Fruit fly (Drosophila melanogaster): Measurements from ENCODE around the gene Taf6.

The Taf6 gene

dm6 chr3L:19560695-19561246 is 38.1 kb upstream of the Taf6 start (continued):
- TF ChIP-seq CG3919 (GFP tag; optimal IDR thresholded peaks at IDR 0.05) (peak; percentile 99), ss (GFP tag; optimal IDR thresholded peaks at IDR 0.05) (peak; percentile 99), Hr39 (GFP tag; optimal IDR thresholded peaks at IDR 0.05) (peak; percentile 98), Sox15 (GFP tag; optimal IDR thresholded peaks at IDR 0.05) (peak; percentile 94), CG32006 (GFP tag; optimal IDR thresholded peaks at IDR 0.05) (peak; percentile 98), fd59A (GFP tag; optimal IDR thresholded peaks at IDR 0.05) (peak; percentile 99), CG8632 (GFP tag; optimal IDR thresholded peaks at IDR 0.05) (peak; percentile 98), Eip78C (GFP tag) (peak; percentile 100), fd85E (GFP tag; optimal IDR thresholded peaks at IDR 0.05) (peak; percentile 94), vri (GFP tag; optimal IDR thresholded peaks at IDR 0.05) (peak; percentile 97), Sox102F (GFP tag; optimal IDR thresholded peaks at IDR 0.05) (peak; percentile 99), pdm3 (GFP tag; optimal IDR thresholded peaks at IDR 0.05) (peak; percentile 98), Gug (GFP tag; IDR thresholded peaks at IDR 0.05) (peak; percentile 97), CG7368 (GFP tag; optimal IDR thresholded peaks at IDR 0.05) (peak; percentile 97), CG31627 (GFP tag; optimal IDR thresholded peaks at IDR 0.05) (peak; percentile 98), CG11902 (GFP tag; optimal IDR thresholded peaks at IDR 0.05) (peak; percentile 97), CG10669 (GFP tag; optimal IDR thresholded peaks at IDR 0.05) (peak; percentile 98), Hr38 (GFP tag; optimal IDR thresholded peaks at IDR 0.05) (peak; percentile 43), acj6 (GFP tag; optimal IDR thresholded peaks at IDR 0.05) (peak; percentile 99), CG8319 (GFP tag; optimal IDR thresholded peaks at IDR 0.05) (peak; percentile 95), Met (GFP tag; optimal IDR thresholded peaks at IDR 0.05) (peak; percentile 99), svp (GFP tag) (peak; percentile 99), CG6163 (GFP tag; IDR thresholded peaks at IDR 0.05) (peak; percentile 99), Ets21C (GFP tag; optimal IDR thresholded peaks at IDR 0.05) (peak; percentile 96)

dm6 chr3L:19561745-19562144 is 37.1 kb upstream of the Taf6 start:
- TF ChIP-seq Ets96B (tag; optimal IDR thresholded peaks at IDR 0.05) (peak; percentile 74), lz (GFP tag; optimal IDR thresholded peaks at IDR 0.05) (peak; percentile 81), CG6276 (GFP tag; optimal IDR thresholded peaks at IDR 0.05) (peak; percentile 94), CG11294 (GFP tag; IDR thresholded peaks at IDR 0.05) (peak; percentile 61), Lpt (GFP tag; optimal IDR thresholded peaks at IDR 0.05) (peak; percentile 73), esn (GFP tag; optimal IDR thresholded peaks at IDR 0.05) (peak; percentile 90), CG1621 (tag; optimal IDR thresholded peaks at IDR 0.05) (no peak), Sox102F (GFP tag; optimal IDR thresholded peaks at IDR 0.05) (peak; percentile 74), svp (GFP tag) (peak; percentile 93), salr (GFP tag; optimal IDR thresholded peaks at IDR 0.05) (peak in 1 of 2 experiments; percentile 84), ss (GFP tag; optimal IDR thresholded peaks at IDR 0.05) (no peak), CG8119 (GFP tag; IDR thresholded peaks at IDR 0.05) (peak; percentile 95), net (GFP tag; optimal IDR thresholded peaks at IDR 0.05) (peak; percentile 88), CG6163 (GFP tag; IDR thresholded peaks at IDR 0.05) (peak; percentile 71), Eip75B (GFP tag; optimal IDR thresholded peaks at IDR 0.05) (peak; percentile 87), Hr38 (GFP tag; optimal IDR thresholded peaks at IDR 0.05) (no peak), achi (GFP tag; optimal IDR thresholded peaks at IDR 0.05) (peak; percentile 84), CG11762 (GFP tag; optimal IDR thresholded peaks at IDR 0.05; ENCODE audit: insufficient read depth) (peak; percentile 84), Hr39 (GFP tag; optimal IDR thresholded peaks at IDR 0.05) (peak; percentile 67), CG4318 (GFP tag; optimal IDR thresholded peaks at IDR 0.05) (peak; percentile 80), vri (GFP tag; optimal IDR thresholded peaks at IDR 0.05) (peak; percentile 49), Eip78C (GFP tag) (peak; percentile 97), Met (GFP tag; optimal IDR thresholded peaks at IDR 0.05) (peak; percentile 84), fkh (GFP tag; optimal IDR thresholded peaks at IDR 0.05) (no peak), spab (GFP tag; optimal IDR thresholded peaks at IDR 0.05) (peak; percentile 32), CG34406 (GFP tag; optimal IDR thresholded peaks at IDR 0.05) (peak; percentile 87), OdsH (GFP tag; optimal IDR thresholded peaks at IDR 0.05) (peak; percentile 87), Hr4 (GFP tag; optimal IDR thresholded peaks at IDR 0.05) (peak; percentile 88), CG3032 (tag; optimal IDR thresholded peaks at IDR 0.05) (peak; percentile 60), CG10669 (GFP tag; optimal IDR thresholded peaks at IDR 0.05) (peak; percentile 55), pdm3 (GFP tag; optimal IDR thresholded peaks at IDR 0.05) (peak; percentile 86), Smox (GFP tag; optimal IDR thresholded peaks at IDR 0.05) (peak; percentile 85), Sox14 (GFP tag; optimal IDR thresholded peaks at IDR 0.05) (peak; percentile 64), Sox15 (GFP tag; optimal IDR thresholded peaks at IDR 0.05) (peak; percentile 62), CG6792 (GFP tag; optimal IDR thresholded peaks at IDR 0.05) (peak; percentile 86), dsx (GFP tag; optimal IDR thresholded peaks at IDR 0.05; ENCODE audit: poor library complexity, severe bottlenecking) (peak; percentile 46), CG9139 (GFP tag; optimal IDR thresholded peaks at IDR 0.05) (no peak)
